Worm (Caenorhabditis elegans): Measurements from ENCODE around the gene usp-33.

usp-33 gene

ce11 chrX:15630790-15631204 is 39.6 kb downstream of the usp-33 start (continued):
- TF ChIP-seq blmp-1 (tag; optimal IDR thresholded peaks at IDR 0.05; ENCODE audit: insufficient read depth): no peak
- no peak for TF ChIP-seq ZK546.5 (tag; optimal IDR thresholded peaks at IDR 0.05)
- TF ChIP-seq unc-55 (GFP tag; optimal IDR thresholded peaks at IDR 0.05): peak; percentile 44
- no peak for TF ChIP-seq alr-1 (tag; optimal IDR thresholded peaks at IDR 0.05)

DNA sequence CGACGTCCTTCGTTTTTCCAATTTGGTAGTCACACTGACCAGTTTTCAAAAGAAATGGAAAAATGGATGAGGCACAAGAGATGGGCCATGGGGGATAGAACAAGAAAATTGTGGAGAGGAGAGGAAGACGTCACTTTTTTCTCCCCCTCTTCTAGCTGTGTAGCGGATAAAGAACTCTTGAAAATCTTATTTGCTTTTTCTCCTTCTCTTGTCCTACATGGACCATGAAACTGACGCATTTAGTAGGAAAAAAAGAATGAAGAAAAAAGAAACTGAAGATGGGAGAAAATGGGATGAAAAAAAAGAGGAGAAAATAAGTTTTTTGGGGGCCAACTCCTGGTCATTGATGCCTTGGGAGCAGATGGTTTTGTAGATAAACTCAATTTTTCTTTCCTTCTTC is 42.8 kb downstream of the usp-33 start:
- TF ChIP-seq snpc-4 (tag; optimal IDR thresholded peaks at IDR 0.05) (no peak), unc-55 (GFP tag; optimal IDR thresholded peaks at IDR 0.05) (peak; percentile 53), F13H6.1 (tag; optimal IDR thresholded peaks at IDR 0.05) (peak; percentile 37), mdl-1 (tag; optimal IDR thresholded peaks at IDR 0.05) (peak in 1 of 2 experiments; percentile 2), elt-3 (tag; optimal IDR thresholded peaks at IDR 0.05) (no peak), lsy-2 (tag; optimal IDR thresholded peaks at IDR 0.05) (peak in 1 of 2 experiments; percentile 31), nhr-6 (tag; optimal IDR thresholded peaks at IDR 0.05) (no peak), C34F6.9 (tag; optimal IDR thresholded peaks at IDR 0.05) (peak; percentile 47), R02D3.7 (tag; optimal IDR thresholded peaks at IDR 0.05) (no peak), sma-9 (GFP tag; optimal IDR thresholded peaks at IDR 0.05) (peak; percentile 22), sma-9 (tag; optimal IDR thresholded peaks at IDR 0.05) (no peak), zag-1 (tag; optimal IDR thresholded peaks at IDR 0.05) (peak; percentile 70), nhr-129 (tag; optimal IDR thresholded peaks at IDR 0.05) (peak; percentile 21)

- no peak for TF ChIP-seq ztf-11 (tag; optimal IDR thresholded peaks at IDR 0.05)
- no peak for TF ChIP-seq Y55F3AM.14 (GFP tag; optimal IDR thresholded peaks at IDR 0.05)
Measured at ce11 chrX:15640603-15641002, 49.4 kb downstream of the usp-33 start, which contains the start of gene K09E9.7. Gene K09E9.7 (plus strand): TSS chrX:15640903.

ce11 chrX:15641380-15641779 is 50.2 kb downstream of the usp-33 start:
- TF ChIP-seq elt-1 (tag; optimal IDR thresholded peaks at IDR 0.05) (no peak), R02D3.7 (tag; optimal IDR thresholded peaks at IDR 0.05) (no peak)

- TF ChIP-seq nhr-77 (tag; optimal IDR thresholded peaks at IDR 0.05) (no peak), nhr-23 (tag; optimal IDR thresholded peaks at IDR 0.05) (no peak), ztf-1 (GFP tag; conservative IDR thresholded peaks at IDR 0.05) (no peak), C34F6.9 (tag; optimal IDR thresholded peaks at IDR 0.05) (no peak), unc-62 (GFP tag; optimal IDR thresholded peaks at IDR 0.05) (no peak), mab-5 (tag; optimal IDR thresholded peaks at IDR 0.05) (no peak), Y55F3AM.14 (GFP tag; optimal IDR thresholded peaks at IDR 0.05) (no peak), lsy-2 (tag; optimal IDR thresholded peaks at IDR 0.05) (no peak), skn-1 (tag; optimal IDR thresholded peaks at IDR 0.05) (no peak), alr-1 (tag; optimal IDR thresholded peaks at IDR 0.05) (no peak)
Measured at ce11 chrX:15642638-15643037, 51.5 kb downstream of the usp-33 start, which contains the start of gene H08J19.1. Gene H08J19.1 (plus strand): TSS chrX:15642938.
